Worm (Caenorhabditis elegans) whole organism, midembryonic: ENCODE results near the gene try-13.

ENCODE experiments used
- T22C8.4 ChIP-seq: fragments of 200-800 bp; sonication (Bioruptor generic); IDR thresholded peaks from 2 replicates; pipeline ENCODE4 v1.3.6; 2022; ENCODE audit warnings: missing genetic modification characterization, missing compliant biosample characterization
- cog-1 ChIP-seq: sonication (generic microtip); optimal IDR thresholded peaks from 2 replicates; lab custom pipeline; 2016; ENCODE audit warnings: missing genetic modification characterization, missing compliant biosample characterization
- flt-1 ChIP-seq: fragments of 200-800 bp; sonication (Bioruptor generic); IDR thresholded peaks from 2 replicates; pipeline ENCODE4 v1.3.6; 2022; ENCODE audit warnings: missing genetic modification characterization, missing compliant biosample characterization
- klf-2 ChIP-seq: fragments of 200-800 bp; sonication (Bioruptor generic); conservative IDR thresholded peaks from 2 replicates; pipeline ENCODE4 v1.3.6; 2022; ENCODE audit warnings: missing genetic modification reagents, missing genetic modification characterization, missing compliant biosample characterization
- med-1 ChIP-seq: sonication (generic microtip); optimal IDR thresholded peaks from 2 replicates; lab custom pipeline; 2017; ENCODE audit warnings: missing genetic modification characterization, mild to moderate bottlenecking, missing compliant biosample characterization, antibody characterized with exemption, missing genetic modification reagents; ENCODE audit not compliant: insufficient read depth
- ref-1 ChIP-seq: fragments of 200-800 bp; sonication (Bioruptor generic); conservative IDR thresholded peaks from 2 replicates; pipeline ENCODE4 v1.3.6; 2022; ENCODE audit warnings: missing genetic modification reagents, missing genetic modification characterization, missing compliant biosample characterization
- tab-1 ChIP-seq: fragments of 200-800 bp; sonication (Bioruptor generic); IDR thresholded peaks from 2 replicates; pipeline ENCODE4 v1.3.6; 2022; ENCODE audit warnings: missing genetic modification characterization, missing compliant biosample characterization
- ztf-23 ChIP-seq: fragments of 200-800 bp; sonication (Bioruptor generic); IDR thresholded peaks from 2 replicates; pipeline ENCODE4 v1.3.6; 2022; ENCODE audit warnings: missing genetic modification reagents, missing genetic modification characterization, missing compliant biosample characterization
- ztf-29 ChIP-seq: fragments of 200-800 bp; sonication (Bioruptor generic); IDR thresholded peaks from 2 replicates; pipeline ENCODE4 v1.3.6; 2022; ENCODE audit warnings: missing genetic modification reagents, missing genetic modification characterization, missing compliant biosample characterization

Gene try-13

ce11 chrV:7437538-7437937, 2.4 kb upstream of the try-13 start, which contains the start of gene F25E5.9:
Gene F25E5.9 (minus strand): TSS chrV:7437919.
- TF ChIP-seq cog-1 (tag; lab: Kevin White, UChicago) (no peak), T22C8.4 (GFP tag; lab: Robert Waterston, UW) (no peak), klf-2 (no peak), tab-1 (GFP tag; lab: Robert Waterston, UW) (no peak), ref-1 (no peak), med-1 (GFP tag; lab: Kevin White, UChicago) (no peak), ztf-23 (GFP tag; lab: Robert Waterston, UW) (no peak), ztf-29 (GFP tag; lab: Robert Waterston, UW) (no peak), flt-1 (GFP tag; lab: Robert Waterston, UW) (no peak)

- no peak for TF ChIP-seq ztf-23 (GFP tag; lab: Robert Waterston, UW)
- no peak for TF ChIP-seq ztf-29 (GFP tag; lab: Robert Waterston, UW)
These were observed 1.9 kb upstream of the try-13 start, which contains the start of gene F25E5.16 for ce11 chrV:7437985-7438384. Gene F25E5.16 (plus strand): TSS chrV:7438285.

ce11 chrV:7443480-7443879, 3.6 kb downstream of the try-13 start:
- TF ChIP-seq flt-1 (GFP tag; lab: Robert Waterston, UW): 0 out of 2 replicates have a peak, but pooled peaks have one; percentile 27
- TF ChIP-seq ztf-29 (GFP tag; lab: Robert Waterston, UW): peak; percentile 39; the same call in 1 of the 2 replicates
- TF ChIP-seq ztf-23 (GFP tag; lab: Robert Waterston, UW): peak; percentile 79; the same call in 1 of the 2 replicates
- peak; percentile 46; the same call in 1 of the 2 replicates for TF ChIP-seq ref-1
- peak; percentile 79 for TF ChIP-seq klf-2

ce11 chrV:7444331-7444730, 4.4 kb downstream of the try-13 start, which contains the start of gene nhr-141:
Gene nhr-141 (plus strand): TSS chrV:7444661.
- 0 out of 2 replicates have a peak, but pooled peaks have one; percentile 40 for TF ChIP-seq tab-1 (GFP tag; lab: Robert Waterston, UW)

ce11 chrV:7446965-7447364, 7.1 kb downstream of the try-13 start, which contains the start of gene F25E5.5:
Gene F25E5.5 (plus strand): TSS chrV:7447265.
- no peak for TF ChIP-seq T22C8.4 (GFP tag; lab: Robert Waterston, UW)

- no peak for TF ChIP-seq klf-2
- no peak for TF ChIP-seq T22C8.4 (GFP tag; lab: Robert Waterston, UW)
- no peak for TF ChIP-seq cog-1 (tag; lab: Kevin White, UChicago)
These were observed 9.5 kb downstream of the try-13 start, which contains the start of gene try-12 for ce11 chrV:7449303-7449827. Gene try-12 (plus strand): TSS chrV:7449353.

ce11 chrV:7451421-7451820, 11.5 kb downstream of the try-13 start, which contains the start of gene try-11:
Gene try-11 (plus strand): TSS chrV:7451721.
- no peak for TF ChIP-seq tab-1 (GFP tag; lab: Robert Waterston, UW)
- no peak for TF ChIP-seq cog-1 (tag; lab: Kevin White, UChicago)
- no peak for TF ChIP-seq ref-1

- TF ChIP-seq med-1 (GFP tag; lab: Kevin White, UChicago): no peak
- no peak for TF ChIP-seq ztf-29 (GFP tag; lab: Robert Waterston, UW)
- TF ChIP-seq flt-1 (GFP tag; lab: Robert Waterston, UW): no peak
- TF ChIP-seq klf-2: no peak
- TF ChIP-seq T22C8.4 (GFP tag; lab: Robert Waterston, UW): no peak
- TF ChIP-seq ztf-23 (GFP tag; lab: Robert Waterston, UW): no peak
These were observed 14.3 kb downstream of the try-13 start, which contains the start of gene try-8 for ce11 chrV:7454236-7454635. Gene try-8 (minus strand): TSS chrV:7454336.

- no peak for TF ChIP-seq ztf-23 (GFP tag; lab: Robert Waterston, UW)
- TF ChIP-seq ref-1: no peak
These were observed 15.1 kb downstream of the try-13 start, which contains the start of gene F25E5.2 for ce11 chrV:7455008-7455407. Gene F25E5.2 (plus strand): TSS chrV:7455308.

- TF ChIP-seq flt-1 (GFP tag; lab: Robert Waterston, UW) (no peak), cog-1 (tag; lab: Kevin White, UChicago) (no peak), klf-2 (no peak), ztf-29 (GFP tag; lab: Robert Waterston, UW) (no peak), tab-1 (GFP tag; lab: Robert Waterston, UW) (no peak), T22C8.4 (GFP tag; lab: Robert Waterston, UW) (no peak), ref-1 (no peak), ztf-23 (GFP tag; lab: Robert Waterston, UW) (no peak), med-1 (GFP tag; lab: Kevin White, UChicago) (no peak)
These were observed 21.0 kb downstream of the try-13 start, which contains the start of gene srh-92 for ce11 chrV:7460898-7461297. Gene srh-92 (minus strand): TSS chrV:7460998.

- TF ChIP-seq T22C8.4 (GFP tag; lab: Robert Waterston, UW): no peak
- TF ChIP-seq ref-1: no peak
These were observed 24.8 kb downstream of the try-13 start, which contains the start of gene srh-89 for ce11 chrV:7464696-7465095. Gene srh-89 (minus strand): TSS chrV:7464796.
